Worm (Caenorhabditis elegans) whole organism, L4 larva: ENCODE measurements around the gene F20E11.18.

Experiments used
- ZK337.2 ChIP-seq: fragments of 200-800 bp; sonication (Bioruptor generic); IDR thresholded peaks from 2 replicates; pipeline ENCODE4 v1.3.6; 2022; ENCODE audit warnings: missing genetic modification reagents, missing genetic modification characterization, missing compliant biosample characterization
- daf-12 ChIP-seq: fragments of 150-350 bp; optimal IDR thresholded peaks from 2 replicates; lab custom pipeline; 2014; ENCODE audit warnings: missing biosample characterization, missing genetic modification reagents, missing genetic modification characterization
- dve-1 ChIP-seq: sonication (generic microtip); optimal IDR thresholded peaks from 2 replicates; lab custom pipeline; 2017; ENCODE audit warnings: antibody characterized with exemption, mild to moderate bottlenecking, missing genetic modification characterization, missing compliant biosample characterization; ENCODE audit not compliant: insufficient read depth
- egl-43 ChIP-seq: fragments of 200-800 bp; sonication (Bioruptor generic); IDR thresholded peaks from 2 replicates; pipeline ENCODE4 v1.3.6; 2022; ENCODE audit warnings: missing genetic modification reagents, missing genetic modification characterization, missing compliant biosample characterization
- nhr-77 ChIP-seq: fragments of 150-350 bp; optimal IDR thresholded peaks from 2 replicates; lab custom pipeline; 2014; ENCODE audit warnings: missing biosample characterization, missing genetic modification characterization
- ztf-11 ChIP-seq: fragments of 150-350 bp; optimal IDR thresholded peaks from 2 replicates; lab custom pipeline; 2014; ENCODE audit warnings: missing biosample characterization, missing genetic modification characterization

ce11 chrV:17473699-17474098 is 37.3 kb upstream of the F20E11.18 start, which contains the start of gene srh-123:
- TF ChIP-seq daf-12 (tag; lab: Kevin White, UChicago) (no peak), nhr-77 (tag; lab: Kevin White, UChicago) (no peak), dve-1 (tag; lab: Kevin White, UChicago) (no peak), ztf-11 (tag; lab: Kevin White, UChicago) (no peak), egl-43 (GFP tag; lab: Robert Waterston, UW) (no peak), ZK337.2 (no peak)
